Fruit fly (Drosophila melanogaster) whole organism, wandering third instar larva: ENCODE results near the gene Ras64B.
A peak's percentile ranks its signal among the peaks of the same experiment; 100 is the strongest.

ENCODE experiments used
- Abd-B ChIP-seq: fragments of >200 bp; optimal IDR thresholded peaks from 2 replicates; lab custom pipeline; 2017; ENCODE audit warnings: missing biosample characterization, missing genetic modification characterization
- CrebA ChIP-seq: fragments of 200-800 bp; sonication (Bioruptor generic); optimal IDR thresholded peaks from 2 replicates; lab custom pipeline; 2016; ENCODE audit warnings: missing biosample characterization, mild to moderate bottlenecking, missing genetic modification characterization, borderline replicate concordance
- Dfd ChIP-seq: fragments of >200 bp; optimal IDR thresholded peaks from 2 replicates; lab custom pipeline; 2017; ENCODE audit warnings: missing biosample characterization, missing genetic modification characterization
- Dif ChIP-seq: fragments of 200-275, 200-300 bp; sonication (Bioruptor generic); optimal IDR thresholded peaks from 2 replicates; lab custom pipeline; 2018; ENCODE audit warnings: missing biosample characterization, missing genetic modification characterization; ENCODE audit not compliant: partially characterized antibody
- GATAd ChIP-seq: sonication (Bioruptor generic); optimal IDR thresholded peaks from 2 replicates; lab custom pipeline; 2016; ENCODE audit warnings: missing biosample characterization, missing genetic modification characterization
- Hnf4 ChIP-seq: fragments of 200-800 bp; sonication (Bioruptor generic); optimal IDR thresholded peaks from 2 replicates; lab custom pipeline; 2016; ENCODE audit warnings: missing biosample characterization, mild to moderate bottlenecking, missing genetic modification characterization
- Hr83 ChIP-seq: fragments of 200-300 bp; sonication (Bioruptor generic); optimal IDR thresholded peaks from 2 replicates; lab custom pipeline; 2016; ENCODE audit warnings: missing biosample characterization, mild to moderate bottlenecking, missing genetic modification characterization, moderate library complexity; ENCODE audit not compliant: poor library complexity, severe bottlenecking
- Jra ChIP-seq: sonication (Bioruptor generic); optimal IDR thresholded peaks from 2 replicates; lab custom pipeline; 2016; ENCODE audit warnings: missing biosample characterization, missing genetic modification characterization
- Mio ChIP-seq: sonication (Bioruptor generic); optimal IDR thresholded peaks from 2 replicates; lab custom pipeline; 2016; ENCODE audit warnings: missing biosample characterization, missing genetic modification characterization
- Myc ChIP-seq: fragments of >200 bp; optimal IDR thresholded peaks from 2 replicates; lab custom pipeline; 2017
- N ChIP-seq: fragments of >200 bp; optimal IDR thresholded peaks from 2 replicates; lab custom pipeline; 2018; ENCODE audit warnings: missing biosample characterization, missing external identifiers, missing genetic modification characterization
- OdsH ChIP-seq: fragments of 200-800 bp; sonication (Bioruptor generic); optimal IDR thresholded peaks from 2 replicates; lab custom pipeline; 2016; ENCODE audit warnings: missing biosample characterization, mild to moderate bottlenecking, missing genetic modification characterization
- Rel ChIP-seq, 2 experiments: fragments of 200-800 bp; sonication (Bioruptor generic) in 1 of 2; optimal IDR thresholded peaks; 2 replicates in 1 of 2; 3 replicates in 1 of 2; lab custom pipeline; 2016 to 2019; ENCODE audit warnings: mild to moderate bottlenecking in 2 of 2, missing biosample characterization in 2 of 2, missing genetic modification characterization in 2 of 2, moderate library complexity in 1 of 2
- Vsx2 ChIP-seq: fragments of 200-300, 225-300 bp; sonication (Bioruptor generic); optimal IDR thresholded peaks from 2 replicates; lab custom pipeline; 2018; ENCODE audit warnings: missing biosample characterization, missing genetic modification characterization; ENCODE audit not compliant: partially characterized antibody
- br ChIP-seq: fragments of 200-800 bp; sonication (Bioruptor generic); optimal IDR thresholded peaks from 2 replicates; lab custom pipeline; 2016; ENCODE audit warnings: missing biosample characterization, missing genetic modification characterization
- brk ChIP-seq: fragments of 200-800 bp; sonication (Bioruptor generic); optimal IDR thresholded peaks from 2 replicates; lab custom pipeline; 2016; ENCODE audit warnings: missing biosample characterization, mild to moderate bottlenecking, missing genetic modification characterization
- dl ChIP-seq, 2 experiments: fragments of 175-275, 200-275 bp in 1 of 2; fragments of 200-275 bp in 1 of 2; sonication (Bioruptor generic); optimal IDR thresholded peaks; lab custom pipeline; 2018; ENCODE audit warnings: mild to moderate bottlenecking in 2 of 2, missing biosample characterization in 2 of 2, missing genetic modification characterization in 2 of 2, moderate library complexity in 2 of 2; ENCODE audit not compliant: partially characterized antibody in 2 of 2, insufficient read depth in 1 of 2
- dmrt93B ChIP-seq: fragments of 200-800 bp; sonication (Bioruptor generic); optimal IDR thresholded peaks from 2 replicates; lab custom pipeline; 2018; ENCODE audit warnings: missing biosample characterization, mild to moderate bottlenecking, missing genetic modification characterization
- dsf ChIP-seq: sonication (Bioruptor generic); optimal IDR thresholded peaks from 2 replicates; lab custom pipeline; 2016; ENCODE audit warnings: missing biosample characterization, missing genetic modification characterization, borderline replicate concordance
- ey ChIP-seq: fragments of 200-800 bp; sonication (Bioruptor generic); optimal IDR thresholded peaks from 2 replicates; lab custom pipeline; 2016; ENCODE audit warnings: missing biosample characterization, missing genetic modification characterization
- foxo ChIP-seq, 2 experiments: fragments of 200-800 bp; sonication (Bioruptor generic); optimal IDR thresholded peaks; 2 replicates in 1 of 2; 3 replicates in 1 of 2; lab custom pipeline; 2016 to 2017; ENCODE audit warnings: missing biosample characterization in 2 of 2, missing genetic modification characterization in 2 of 2
- h ChIP-seq: fragments of 200-800 bp; sonication (Bioruptor generic); optimal IDR thresholded peaks from 3 replicates; lab custom pipeline; 2016; ENCODE audit warnings: missing biosample characterization, mild to moderate bottlenecking, missing genetic modification characterization
- jim ChIP-seq: fragments of 175-275, 200-325 bp; sonication (Bioruptor generic); optimal IDR thresholded peaks from 2 replicates; lab custom pipeline; 2016; ENCODE audit warnings: missing biosample characterization, mild to moderate bottlenecking, missing genetic modification characterization
- pan ChIP-seq: fragments of >200 bp; optimal IDR thresholded peaks from 2 replicates; lab custom pipeline; 2017
- psq ChIP-seq: fragments of 200-800 bp; sonication (Bioruptor generic); optimal IDR thresholded peaks from 3 replicates; lab custom pipeline; 2017; ENCODE audit warnings: missing biosample characterization, mild to moderate bottlenecking, missing genetic modification characterization, moderate library complexity
- rgr ChIP-seq: fragments of 200-800 bp; sonication (Bioruptor generic); optimal IDR thresholded peaks from 3 replicates; lab custom pipeline; 2016; ENCODE audit warnings: missing biosample characterization, mild to moderate bottlenecking, missing genetic modification characterization
- sv ChIP-seq: fragments of 200-800 bp; sonication (Bioruptor generic); optimal IDR thresholded peaks from 3 replicates; lab custom pipeline; 2016; ENCODE audit warnings: missing biosample characterization, missing genetic modification characterization
- tai ChIP-seq: sonication (Bioruptor generic); optimal IDR thresholded peaks from 2 replicates; lab custom pipeline; 2016; ENCODE audit warnings: missing biosample characterization, missing genetic modification characterization
- usp ChIP-seq: fragments of >200 bp; optimal IDR thresholded peaks from 2 replicates; lab custom pipeline; 2017; ENCODE audit warnings: missing biosample characterization, missing genetic modification characterization
- woc ChIP-seq: sonication (Bioruptor generic); optimal IDR thresholded peaks from 2 replicates; lab custom pipeline; 2016; ENCODE audit warnings: missing biosample characterization, mild to moderate bottlenecking, missing genetic modification characterization

The Ras64B gene

DNA sequence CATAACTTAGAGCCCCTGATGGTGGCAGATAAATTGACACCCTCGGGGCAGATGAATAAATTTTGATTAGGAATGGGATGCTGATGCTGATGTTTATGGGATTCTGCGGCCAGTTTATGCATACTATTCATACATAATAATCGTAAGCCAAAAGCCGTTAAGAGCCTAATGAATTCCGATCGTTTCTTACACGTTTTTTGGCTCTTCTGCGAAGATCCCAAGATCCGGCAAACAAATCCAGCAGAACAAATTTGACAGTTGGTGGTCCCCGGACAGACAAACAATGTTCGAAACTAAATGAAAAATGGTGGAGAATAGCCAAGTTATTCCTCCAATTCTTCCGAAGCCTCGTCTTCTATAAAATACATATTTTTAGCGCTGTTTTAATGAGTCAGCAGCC, 21.4 kb upstream of the Ras64B start:
- TF ChIP-seq rgr (no peak), CrebA (GFP tag; lab: Kevin White, UChicago) (no peak), Hnf4 (GFP tag; lab: Kevin White, UChicago) (no peak), usp (GFP tag; lab: Kevin White, UChicago) (no peak)

DNA sequence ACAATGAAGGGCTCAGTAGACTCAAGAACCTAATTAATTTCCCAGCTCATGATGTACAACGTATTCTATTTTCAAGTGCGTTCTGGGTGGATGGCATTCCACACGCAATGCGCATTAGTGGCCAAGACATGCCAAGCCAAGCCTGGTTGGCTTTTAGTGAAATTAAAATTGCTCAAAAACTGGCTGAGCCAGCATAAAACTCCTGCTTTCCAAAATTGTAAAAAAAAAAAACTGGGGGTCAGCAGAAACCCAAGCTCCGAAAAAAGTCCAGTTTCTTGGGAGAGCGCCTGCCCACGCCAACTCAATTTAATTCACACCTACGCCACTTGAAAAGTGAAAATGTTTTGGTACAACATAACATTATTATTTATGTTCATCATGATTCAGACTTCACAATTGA, 20.5 kb upstream of the Ras64B start:
- no peak for TF ChIP-seq woc (GFP tag; lab: Kevin White, UChicago)
- TF ChIP-seq Vsx2 (GFP tag; lab: Kevin White, UChicago), result no peak
- no peak for TF ChIP-seq dsf (GFP tag; lab: Kevin White, UChicago)
- no peak for TF ChIP-seq br (GFP tag; lab: Kevin White, UChicago)
- TF ChIP-seq dmrt93B (GFP tag; lab: Kevin White, UChicago), result no peak
- TF ChIP-seq brk, result no peak
- TF ChIP-seq Myc (lab: Kevin White, UChicago), result no peak
- TF ChIP-seq tai (GFP tag; lab: Kevin White, UChicago), result no peak
- no peak for TF ChIP-seq Jra (GFP tag; lab: Kevin White, UChicago)
- no peak for TF ChIP-seq pan
- no peak for TF ChIP-seq N (GFP tag; lab: Kevin White, UChicago)
- TF ChIP-seq sv (GFP tag; lab: Kevin White, UChicago), result no peak
- no peak for TF ChIP-seq psq
- no peak for TF ChIP-seq GATAd (GFP tag; lab: Kevin White, UChicago)
- TF ChIP-seq, all 38 proteins: peak for 0

DNA sequence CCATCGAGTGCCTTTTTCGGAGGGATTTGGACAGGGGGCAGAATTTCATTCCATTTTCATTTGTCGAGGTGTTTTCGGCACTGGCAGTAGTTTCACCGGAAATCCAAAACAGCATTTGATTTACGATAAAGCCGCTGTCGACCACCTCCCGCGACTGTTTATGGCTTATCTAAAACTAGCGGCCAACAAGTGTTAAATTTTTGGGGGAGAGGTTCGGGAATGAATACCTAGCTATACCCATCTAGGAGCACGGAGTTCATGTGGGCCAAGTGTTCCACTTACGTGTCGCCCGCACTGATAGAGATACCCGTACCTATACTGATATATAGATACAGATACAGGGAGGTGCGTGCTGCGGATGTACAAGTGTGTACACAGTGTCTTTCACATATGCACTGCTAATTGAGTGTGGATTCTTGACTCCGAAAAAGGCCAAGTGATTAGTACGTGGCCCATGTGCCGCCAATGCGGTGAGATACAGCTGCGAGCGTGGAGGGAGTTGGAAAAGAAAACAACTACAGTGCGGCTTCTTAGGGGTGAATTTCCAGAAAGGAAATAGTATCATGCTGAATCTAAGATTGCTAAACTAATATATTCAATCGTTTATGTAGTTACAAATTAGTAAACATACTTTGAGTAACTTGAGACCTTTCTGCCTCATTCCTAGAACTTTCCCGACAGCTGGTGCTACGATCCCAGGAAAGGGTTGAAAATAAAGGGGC, 19.1 kb upstream of the Ras64B start:
- TF ChIP-seq dl (GFP tag; optimal IDR thresholded peaks at IDR 0.05; lab: Kevin White, UChicago; ENCODE audit: insufficient read depth in 1 of 2, partially characterized antibody in 2 of 2) (no peak), h (GFP tag; lab: Kevin White, UChicago) (peak; percentile 32)

DNA sequence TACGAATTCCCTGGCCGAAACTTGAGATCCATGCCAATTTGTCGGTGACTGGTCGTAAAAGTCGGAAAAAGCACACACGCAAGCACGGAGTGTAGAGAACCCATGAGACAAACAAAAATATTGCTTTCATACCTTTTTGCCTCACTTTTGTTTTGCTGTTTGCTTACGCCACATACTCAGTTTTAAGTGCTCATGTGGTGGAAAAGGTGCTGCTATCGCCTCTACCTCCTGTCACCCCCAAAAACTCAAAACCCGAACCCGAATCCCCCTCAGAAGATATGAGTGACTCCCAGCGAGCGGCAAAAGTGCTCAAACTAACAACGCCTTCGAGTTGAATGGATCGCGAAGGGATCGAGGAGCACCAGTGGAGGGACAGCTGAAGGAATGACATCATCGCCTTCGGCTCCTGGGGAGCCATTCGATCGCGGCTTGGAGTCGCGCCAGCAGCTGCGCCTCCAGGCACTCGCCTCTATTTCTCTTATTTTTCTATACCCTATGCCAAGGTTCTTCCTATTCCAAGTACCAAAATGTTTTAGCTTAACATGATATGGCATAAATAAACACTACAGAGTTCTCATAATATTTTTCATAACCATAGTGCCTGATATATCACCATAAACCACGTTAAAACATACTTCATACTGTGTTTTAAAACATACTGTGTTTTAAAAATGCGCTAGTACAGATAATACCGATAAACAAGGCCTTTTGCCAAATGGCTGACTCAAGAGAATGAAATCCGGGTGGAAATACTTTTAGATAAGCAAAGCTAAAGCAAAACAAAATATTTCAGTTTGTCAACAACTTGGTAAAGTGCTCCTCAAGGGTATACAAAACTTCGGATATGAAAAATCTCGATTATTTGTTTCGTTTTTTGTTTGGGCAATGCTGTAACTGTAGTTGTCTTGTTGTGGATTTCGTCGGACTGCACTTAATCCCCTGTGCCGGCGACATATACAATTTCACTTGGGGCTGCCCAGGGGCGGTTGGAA, 18.2 kb upstream of the Ras64B start:
- no peak for TF ChIP-seq jim (GFP tag; lab: Kevin White, UChicago)
- peak; percentile 57 for TF ChIP-seq Jra (GFP tag; lab: Kevin White, UChicago)
- peak; percentile 10 for TF ChIP-seq h (GFP tag; lab: Kevin White, UChicago)
- no peak for TF ChIP-seq br (GFP tag; lab: Kevin White, UChicago)
- no peak for TF ChIP-seq tai (GFP tag; lab: Kevin White, UChicago)
- TF ChIP-seq sv (GFP tag; lab: Kevin White, UChicago), result no peak
- TF ChIP-seq foxo (GFP tag; optimal IDR thresholded peaks at IDR 0.05; lab: Kevin White, UChicago), result peak in 1 of 2 experiments; percentile 26
- no peak for TF ChIP-seq Rel (GFP tag; optimal IDR thresholded peaks at IDR 0.05; lab: Kevin White, UChicago)
- peak; percentile 58 for TF ChIP-seq Rel (tag; optimal IDR thresholded peaks at IDR 0.05; lab: Kevin White, UChicago)
- peak; percentile 1 for TF ChIP-seq ey (GFP tag; lab: Kevin White, UChicago)
- no peak for TF ChIP-seq dmrt93B (GFP tag; lab: Kevin White, UChicago)
- TF ChIP-seq Mio (GFP tag; lab: Kevin White, UChicago), result no peak
- TF ChIP-seq Myc (lab: Kevin White, UChicago), result no peak
- peak; percentile 57 for TF ChIP-seq psq
- TF ChIP-seq brk, result no peak
- TF ChIP-seq OdsH, result no peak
- no peak for TF ChIP-seq Abd-B (GFP tag; lab: Kevin White, UChicago)
- peak; percentile 65 for TF ChIP-seq woc (GFP tag; lab: Kevin White, UChicago)
- no peak for TF ChIP-seq Dif (GFP tag; lab: Kevin White, UChicago)
- no peak for TF ChIP-seq CrebA (GFP tag; lab: Kevin White, UChicago)
- no peak for TF ChIP-seq dl (GFP tag; optimal IDR thresholded peaks at IDR 0.05; lab: Kevin White, UChicago; ENCODE audit: insufficient read depth in 1 of 2, partially characterized antibody in 2 of 2)
- TF ChIP-seq Hr83, result peak; percentile 85
- no peak for TF ChIP-seq Dfd (GFP tag; lab: Kevin White, UChicago)
